2 fruit fly cellular contexts compared by ENCODE assay signal in the genomic region with DNA sequence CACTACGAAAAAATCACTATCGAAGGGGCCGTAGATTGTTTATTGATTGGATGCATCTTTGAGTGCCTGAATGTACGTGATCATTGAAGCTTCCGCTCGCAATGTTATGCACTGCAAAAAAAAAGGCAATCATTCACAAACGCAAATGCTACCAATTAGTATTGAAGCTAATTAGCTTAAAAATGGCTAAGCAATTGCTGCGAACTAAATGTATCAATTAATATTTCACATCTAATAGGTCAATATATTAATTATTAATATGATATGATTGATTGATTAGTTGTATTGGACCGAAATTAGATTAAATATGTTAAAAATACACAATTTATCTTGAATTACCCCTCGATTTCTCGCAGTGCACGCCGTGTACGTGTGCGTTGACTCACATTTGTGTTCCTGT.
TF ChIP-seq lines count a peak whose summit lies in the region.

No protein-coding gene starts in this region.

TF ChIP-seq in whole organism, embryonic, 481 proteins besides CTCF, POLR2A, EP300 and RAD21 (continued from another document and continues in another):
- TF ChIP-seq Oli (tag; optimal IDR thresholded peaks at IDR 0.05; lab: Kevin White, UChicago): peak; percentile 46
- peak; percentile 66 for TF ChIP-seq nmo (GFP tag; optimal IDR thresholded peaks at IDR 0.05; lab: Kevin White, UChicago)
- TF ChIP-seq prd (optimal IDR thresholded peaks at IDR 0.05; lab: Kevin White, UChicago): no peak
- TF ChIP-seq prd (GFP tag; IDR thresholded peaks at IDR 0.05; lab: Robert Waterston, UW): 0 out of 3 replicates have a peak, but pooled peaks have one; percentile 25
- no peak for TF ChIP-seq Elba2 (GFP tag; optimal IDR thresholded peaks at IDR 0.05; lab: Kevin White, UChicago)
- no peak for TF ChIP-seq Vsx1 (GFP tag; optimal IDR thresholded peaks at IDR 0.05; lab: Kevin White, UChicago)
- TF ChIP-seq CG4707 (GFP tag; optimal IDR thresholded peaks at IDR 0.05; lab: Kevin White, UChicago): no peak
- no peak for TF ChIP-seq Hey (tag; optimal IDR thresholded peaks at IDR 0.05; lab: Kevin White, UChicago)
- peak; percentile 7 for TF ChIP-seq CG3281 (GFP tag; optimal IDR thresholded peaks at IDR 0.05; lab: Kevin White, UChicago)
- no peak for TF ChIP-seq Jarid2 (GFP tag; optimal IDR thresholded peaks at IDR 0.05; lab: Kevin White, UChicago)
- no peak for TF ChIP-seq Hr39 (optimal IDR thresholded peaks at IDR 0.05; lab: Kevin White, UChicago)
- TF ChIP-seq CG15011 (GFP tag; optimal IDR thresholded peaks at IDR 0.05; lab: Kevin White, UChicago): no peak
- TF ChIP-seq CG4424 (GFP tag; optimal IDR thresholded peaks at IDR 0.05; lab: Kevin White, UChicago): peak; percentile 34
- no peak for TF ChIP-seq NFAT (GFP tag; IDR thresholded peaks at IDR 0.05; lab: Robert Waterston, UW)
- TF ChIP-seq CG31441 (GFP tag; IDR thresholded peaks at IDR 0.05; lab: Robert Waterston, UW): peak; percentile 62; the same call in 1 of the 2 replicates
- TF ChIP-seq HHEX (GFP tag; optimal IDR thresholded peaks at IDR 0.05; lab: Kevin White, UChicago): peak; percentile 20
- TF ChIP-seq CG1233 (GFP tag; optimal IDR thresholded peaks at IDR 0.05; lab: Kevin White, UChicago): peak; percentile 34
- no peak for TF ChIP-seq aop (GFP tag; IDR thresholded peaks at IDR 0.05; lab: Robert Waterston, UW)
- TF ChIP-seq TFAM (GFP tag; optimal IDR thresholded peaks at IDR 0.05; lab: Kevin White, UChicago): no peak
- TF ChIP-seq tio (GFP tag; optimal IDR thresholded peaks at IDR 0.05; lab: Kevin White, UChicago): peak; percentile 12
- TF ChIP-seq pnt (GFP tag; optimal IDR thresholded peaks at IDR 0.05; lab: Kevin White, UChicago): no peak
- TF ChIP-seq twi (tag; optimal IDR thresholded peaks at IDR 0.05; lab: Kevin White, UChicago): no peak
- peak; percentile 41 for TF ChIP-seq CG1603 (tag; optimal IDR thresholded peaks at IDR 0.05; lab: Kevin White, UChicago)
- TF ChIP-seq ci (GFP tag; IDR thresholded peaks at IDR 0.05; lab: Robert Waterston, UW): no peak
- TF ChIP-seq CkIIα-i1 (GFP tag; IDR thresholded peaks at IDR 0.05; lab: Robert Waterston, UW): no peak
- peak; percentile 28 for TF ChIP-seq CG15269 (tag; optimal IDR thresholded peaks at IDR 0.05; lab: Kevin White, UChicago)
- TF ChIP-seq CG6254 (GFP tag; optimal IDR thresholded peaks at IDR 0.05; lab: Kevin White, UChicago): no peak
- TF ChIP-seq NC2α (GFP tag; optimal IDR thresholded peaks at IDR 0.05; lab: Kevin White, UChicago): no peak
- TF ChIP-seq Hmx (GFP tag; optimal IDR thresholded peaks at IDR 0.05; lab: Kevin White, UChicago): no peak
- TF ChIP-seq Sox102F (GFP tag; optimal IDR thresholded peaks at IDR 0.05; lab: Kevin White, UChicago): peak; percentile 51
- no peak for TF ChIP-seq Ada2b (GFP tag; IDR thresholded peaks at IDR 0.05; lab: Robert Waterston, UW)
- no peak for TF ChIP-seq Lpt (GFP tag; optimal IDR thresholded peaks at IDR 0.05; lab: Kevin White, UChicago)
- TF ChIP-seq fd96Cb (tag; optimal IDR thresholded peaks at IDR 0.05; lab: Kevin White, UChicago): peak; percentile 55
- TF ChIP-seq Xrp1 (GFP tag; IDR thresholded peaks at IDR 0.05; lab: Robert Waterston, UW): peak; percentile 15; the same call in 1 of the 2 replicates
- TF ChIP-seq CG6765 (GFP tag; optimal IDR thresholded peaks at IDR 0.05; lab: Kevin White, UChicago): no peak
- no peak for TF ChIP-seq Optix (GFP tag; IDR thresholded peaks at IDR 0.05; lab: Robert Waterston, UW)
- TF ChIP-seq CG14667 (GFP tag; IDR thresholded peaks at IDR 0.05; lab: Robert Waterston, UW): no peak
- TF ChIP-seq Taf1 (GFP tag; IDR thresholded peaks at IDR 0.05; lab: Robert Waterston, UW): no peak
- peak; percentile 50 for TF ChIP-seq CG18262 (tag; optimal IDR thresholded peaks at IDR 0.05; lab: Kevin White, UChicago)
- peak in 1 of 2 experiments; percentile 39 for TF ChIP-seq Hr51 (GFP tag; optimal IDR thresholded peaks at IDR 0.05; lab: Kevin White, UChicago)
- TF ChIP-seq CG8290 (GFP tag; optimal IDR thresholded peaks at IDR 0.05; lab: Kevin White, UChicago): no peak
- no peak for TF ChIP-seq CG8290 (tag; optimal IDR thresholded peaks at IDR 0.05; lab: Kevin White, UChicago)
- peak; percentile 43 for TF ChIP-seq CG17359 (tag; optimal IDR thresholded peaks at IDR 0.05; lab: Kevin White, UChicago)
- peak; percentile 59 for TF ChIP-seq Blimp-1 (GFP tag; optimal IDR thresholded peaks at IDR 0.05; lab: Kevin White, UChicago)
- no peak for TF ChIP-seq cas (GFP tag; IDR thresholded peaks at IDR 0.05; lab: Robert Waterston, UW)
- TF ChIP-seq jumu (GFP tag; optimal IDR thresholded peaks at IDR 0.05; lab: Kevin White, UChicago): no peak
- TF ChIP-seq CG8388 (GFP tag; optimal IDR thresholded peaks at IDR 0.05; lab: Kevin White, UChicago): peak; percentile 25
- peak; percentile 54 for TF ChIP-seq Abd-B (GFP tag; optimal IDR thresholded peaks at IDR 0.05; lab: Kevin White, UChicago)
- no peak for TF ChIP-seq GATAe (GFP tag; conservative IDR thresholded peaks at IDR 0.05; lab: Robert Waterston, UW)
- TF ChIP-seq NfI (GFP tag; optimal IDR thresholded peaks at IDR 0.05; lab: Kevin White, UChicago): peak; percentile 6
- TF ChIP-seq Atf3 (GFP tag; optimal IDR thresholded peaks at IDR 0.05; lab: Kevin White, UChicago): no peak
- TF ChIP-seq CG7839 (tag; optimal IDR thresholded peaks at IDR 0.05; lab: Kevin White, UChicago): peak; percentile 63
- TF ChIP-seq crp (GFP tag; optimal IDR thresholded peaks at IDR 0.05; lab: Kevin White, UChicago): no peak
- TF ChIP-seq oc (tag; optimal IDR thresholded peaks at IDR 0.05; lab: Kevin White, UChicago): no peak
- no peak for TF ChIP-seq yki (optimal IDR thresholded peaks at IDR 0.05; lab: Kevin White, UChicago)
- TF ChIP-seq CG2889 (GFP tag; IDR thresholded peaks at IDR 0.05; lab: Robert Waterston, UW): no peak
- TF ChIP-seq Meics (GFP tag; optimal IDR thresholded peaks at IDR 0.05; lab: Kevin White, UChicago): peak; percentile 50
- TF ChIP-seq Max (GFP tag; optimal IDR thresholded peaks at IDR 0.05; lab: Kevin White, UChicago): no peak
- TF ChIP-seq CG10979 (tag; optimal IDR thresholded peaks at IDR 0.05; lab: Kevin White, UChicago): peak; percentile 58
- peak in 1 of 2 experiments; percentile 20 for TF ChIP-seq dpn (GFP tag; optimal IDR thresholded peaks at IDR 0.05; lab: Kevin White, UChicago)
- no peak for TF ChIP-seq jing (GFP tag; optimal IDR thresholded peaks at IDR 0.05; lab: Kevin White, UChicago)
- peak; percentile 32 for TF ChIP-seq unpg (GFP tag; optimal IDR thresholded peaks at IDR 0.05; lab: Kevin White, UChicago)
- peak; percentile 15 for TF ChIP-seq ewg (GFP tag; optimal IDR thresholded peaks at IDR 0.05; lab: Kevin White, UChicago)
- TF ChIP-seq pho (GFP tag; optimal IDR thresholded peaks at IDR 0.05; lab: Kevin White, UChicago): no peak
- TF ChIP-seq Xbp1 (GFP tag; optimal IDR thresholded peaks at IDR 0.05; lab: Kevin White, UChicago): peak; percentile 38
- peak; percentile 6 for TF ChIP-seq CG10147 (GFP tag; optimal IDR thresholded peaks at IDR 0.05; lab: Kevin White, UChicago)

TF ChIP-seq in whole organism, prepupa, 60 proteins besides CTCF, POLR2A, EP300 and RAD21 (continued from another document):
- TF ChIP-seq pdm3 (GFP tag; optimal IDR thresholded peaks at IDR 0.05; lab: Kevin White, UChicago): no peak
- peak; percentile 14 for TF ChIP-seq achi (GFP tag; optimal IDR thresholded peaks at IDR 0.05; lab: Kevin White, UChicago)
- TF ChIP-seq CG10669 (GFP tag; optimal IDR thresholded peaks at IDR 0.05; lab: Kevin White, UChicago): peak; percentile 40
- no peak for TF ChIP-seq CG1621 (tag; optimal IDR thresholded peaks at IDR 0.05; lab: Kevin White, UChicago)
- TF ChIP-seq Blimp-1 (GFP tag; optimal IDR thresholded peaks at IDR 0.05; lab: Kevin White, UChicago): no peak
- no peak for TF ChIP-seq CG8119 (GFP tag; IDR thresholded peaks at IDR 0.05; lab: Robert Waterston, UW)
- no peak for TF ChIP-seq cyc (GFP tag; optimal IDR thresholded peaks at IDR 0.05; lab: Kevin White, UChicago)
- TF ChIP-seq CG6163 (GFP tag; IDR thresholded peaks at IDR 0.05; lab: Robert Waterston, UW): no peak
- no peak for TF ChIP-seq Lpt (GFP tag; optimal IDR thresholded peaks at IDR 0.05; lab: Kevin White, UChicago)
- no peak for TF ChIP-seq CG16779 (tag; optimal IDR thresholded peaks at IDR 0.05; lab: Kevin White, UChicago)
- no peak for TF ChIP-seq vri (GFP tag; optimal IDR thresholded peaks at IDR 0.05; lab: Kevin White, UChicago)
- no peak for TF ChIP-seq CG15336 (GFP tag; IDR thresholded peaks at IDR 0.05; lab: Robert Waterston, UW)
- TF ChIP-seq svp (GFP tag; lab: Kevin White, UChicago): peak; percentile 64
- TF ChIP-seq Hr38 (GFP tag; optimal IDR thresholded peaks at IDR 0.05; lab: Kevin White, UChicago): no peak
- TF ChIP-seq Gug (GFP tag; IDR thresholded peaks at IDR 0.05; lab: Robert Waterston, UW): no peak
- peak; percentile 14 for TF ChIP-seq Met (GFP tag; optimal IDR thresholded peaks at IDR 0.05; lab: Kevin White, UChicago)
- peak; percentile 20 for TF ChIP-seq CG3919 (GFP tag; optimal IDR thresholded peaks at IDR 0.05; lab: Kevin White, UChicago)
- no peak for TF ChIP-seq eg (GFP tag; IDR thresholded peaks at IDR 0.05; lab: Robert Waterston, UW)
- peak; percentile 15 for TF ChIP-seq esn (GFP tag; optimal IDR thresholded peaks at IDR 0.05; lab: Kevin White, UChicago)
- TF ChIP-seq fd85E (GFP tag; optimal IDR thresholded peaks at IDR 0.05; lab: Kevin White, UChicago): no peak
- TF ChIP-seq Hr39 (GFP tag; optimal IDR thresholded peaks at IDR 0.05; lab: Kevin White, UChicago): no peak
- TF ChIP-seq CG3032 (tag; optimal IDR thresholded peaks at IDR 0.05; lab: Kevin White, UChicago): peak; percentile 33
- peak; percentile 23 for TF ChIP-seq acj6 (GFP tag; optimal IDR thresholded peaks at IDR 0.05; lab: Kevin White, UChicago)
- TF ChIP-seq Smox (GFP tag; optimal IDR thresholded peaks at IDR 0.05; lab: Kevin White, UChicago): no peak
- TF ChIP-seq CG6276 (GFP tag; optimal IDR thresholded peaks at IDR 0.05; lab: Kevin White, UChicago): peak; percentile 14
- TF ChIP-seq CG34406 (GFP tag; optimal IDR thresholded peaks at IDR 0.05; lab: Kevin White, UChicago): peak; percentile 16
- peak; percentile 16 for TF ChIP-seq Hr4 (GFP tag; optimal IDR thresholded peaks at IDR 0.05; lab: Kevin White, UChicago)
- no peak for TF ChIP-seq net (GFP tag; optimal IDR thresholded peaks at IDR 0.05; lab: Kevin White, UChicago)
- peak; percentile 2 for TF ChIP-seq CG6808 (GFP tag; optimal IDR thresholded peaks at IDR 0.05; lab: Kevin White, UChicago)
